Fruit fly (Drosophila melanogaster) whole organism, embryonic: ENCODE data around the gene Nnp-1.

Experiments
- ATbp ChIP-seq: fragments of 200-800 bp; sonication (Bioruptor generic); optimal IDR thresholded peaks from 2 replicates; lab custom pipeline; 2017; ENCODE audit warnings: missing biosample characterization, mild to moderate bottlenecking, missing genetic modification characterization, missing genetic modification reagents
- Awh ChIP-seq: fragments of 200-800 bp; sonication (Bioruptor generic); IDR thresholded peaks from 2 replicates; pipeline ENCODE4, ENCODE4 v1.3.6; 2022; ENCODE audit warnings: missing biosample characterization, missing genetic modification characterization
- BEAF-32 ChIP-seq: fragments of 200-800 bp; sonication (Bioruptor generic); optimal IDR thresholded peaks from 3 replicates; lab custom pipeline; 2017; ENCODE audit warnings: missing biosample characterization, missing genetic modification characterization, mild to moderate bottlenecking, moderate library complexity, missing genetic modification reagents
- CG11398 ChIP-seq: fragments of 200-800 bp; sonication (Bioruptor generic); optimal IDR thresholded peaks from 2 replicates; lab custom pipeline; 2016; ENCODE audit warnings: missing biosample characterization, missing genetic modification characterization
- CG12155 ChIP-seq: fragments of 200-800 bp; sonication (Bioruptor generic); optimal IDR thresholded peaks from 3 replicates; lab custom pipeline; 2016; ENCODE audit warnings: missing biosample characterization, missing genetic modification characterization
- CG12219 ChIP-seq: fragments of 200-800 bp; sonication (Bioruptor generic); optimal IDR thresholded peaks from 3 replicates; lab custom pipeline; 2018; ENCODE audit warnings: missing biosample characterization, mild to moderate bottlenecking, missing genetic modification characterization
- CG16813 ChIP-seq: fragments of 200-800 bp; sonication (Bioruptor generic); IDR thresholded peaks from 3 replicates; pipeline ENCODE4 v1.3.6; 2022; ENCODE audit warnings: missing biosample characterization, missing genetic modification characterization; ENCODE audit not compliant: partially characterized antibody
- CG2116 ChIP-seq: fragments of 200-800 bp; sonication (Bioruptor generic); optimal IDR thresholded peaks from 3 replicates; lab custom pipeline; 2018; ENCODE audit warnings: missing biosample characterization, mild to moderate bottlenecking, missing genetic modification characterization
- CG2129 ChIP-seq: fragments of 200-800 bp; sonication (Bioruptor generic); IDR thresholded peaks from 2 replicates; pipeline ENCODE4 v1.3.6; 2022; ENCODE audit warnings: missing biosample characterization, missing genetic modification characterization; ENCODE audit not compliant: partially characterized antibody
- CG30431 ChIP-seq: fragments of 200-800 bp; sonication (Bioruptor generic); optimal IDR thresholded peaks from 2 replicates; lab custom pipeline; 2017; ENCODE audit warnings: missing biosample characterization, missing genetic modification characterization
- CG31224 ChIP-seq: fragments of 200-800 bp; sonication (Bioruptor generic); IDR thresholded peaks from 2 replicates; pipeline ENCODE4 v1.3.6; 2022; ENCODE audit warnings: missing biosample characterization, missing genetic modification characterization
- CG32532 ChIP-seq: fragments of 200-800 bp; sonication (Bioruptor generic); IDR thresholded peaks from 2 replicates; pipeline ENCODE4 v1.3.6; 2022; ENCODE audit warnings: missing biosample characterization, missing genetic modification characterization
- CG33213 ChIP-seq: fragments of 200-800 bp; sonication (Bioruptor generic); optimal IDR thresholded peaks from 3 replicates; lab custom pipeline; 2016; ENCODE audit warnings: missing biosample characterization, missing genetic modification characterization
- CG33557 ChIP-seq: fragments of 200-800 bp; sonication (Bioruptor generic); optimal IDR thresholded peaks from 2 replicates; lab custom pipeline; 2019; ENCODE audit warnings: missing biosample characterization, mild to moderate bottlenecking, missing genetic modification characterization, moderate library complexity
- CG34422 ChIP-seq: fragments of 200-800 bp; sonication (Bioruptor generic); IDR thresholded peaks from 3 replicates; pipeline ENCODE4 v1.3.6; 2022; ENCODE audit warnings: missing biosample characterization, missing genetic modification characterization
- CG3995 ChIP-seq: fragments of 200-800 bp; sonication (Bioruptor generic); optimal IDR thresholded peaks from 3 replicates; lab custom pipeline; 2016; ENCODE audit warnings: missing biosample characterization, missing genetic modification characterization
- CG42726 ChIP-seq: fragments of 200-800 bp; sonication (Bioruptor generic); IDR thresholded peaks from 2 replicates; pipeline ENCODE4 v1.3.6; 2022; ENCODE audit warnings: missing biosample characterization, missing genetic modification characterization; ENCODE audit not compliant: partially characterized antibody
- CG4282 ChIP-seq: fragments of 200-800 bp; sonication (Bioruptor generic); optimal IDR thresholded peaks from 2 replicates; lab custom pipeline; 2016; ENCODE audit warnings: missing biosample characterization, missing genetic modification characterization
- CG6272 ChIP-seq: fragments of 200-800 bp; sonication (Bioruptor generic); IDR thresholded peaks from 2 replicates; pipeline ENCODE4 v1.3.6; 2022; ENCODE audit warnings: missing biosample characterization, missing genetic modification characterization
- CG6813 ChIP-seq: fragments of 200-800 bp; sonication (Bioruptor generic); optimal IDR thresholded peaks from 2 replicates; lab custom pipeline; 2017; ENCODE audit warnings: missing biosample characterization, missing genetic modification characterization, mild to moderate bottlenecking, moderate library complexity, missing genetic modification reagents
- CG9609 ChIP-seq: fragments of 200-800 bp; sonication (Bioruptor generic); optimal IDR thresholded peaks from 3 replicates; lab custom pipeline; 2016; ENCODE audit warnings: missing biosample characterization, missing genetic modification characterization
- D19A ChIP-seq: fragments of 200-800 bp; optimal IDR thresholded peaks from 3 replicates; lab custom pipeline; 2019; ENCODE audit warnings: missing biosample characterization, mild to moderate bottlenecking, missing genetic modification characterization, moderate library complexity
- Doc2 ChIP-seq: fragments of 200-800 bp; sonication (Bioruptor generic); IDR thresholded peaks from 2 replicates; pipeline ENCODE4 v1.3.6; 2022; ENCODE audit warnings: missing biosample characterization, missing genetic modification characterization
- Ets65A ChIP-seq: fragments of 200-800 bp; sonication (Bioruptor generic); peaks from one replicate; lab custom pipeline; 2016; ENCODE audit warnings: missing biosample characterization, missing genetic modification characterization
- HLH3B ChIP-seq: fragments of 200-800 bp; sonication (Bioruptor generic); IDR thresholded peaks from 2 replicates; pipeline ENCODE4 v1.3.6; 2022; ENCODE audit warnings: missing biosample characterization, missing genetic modification characterization
- Hr39 ChIP-seq: fragments of >200 bp; optimal IDR thresholded peaks from 2 replicates; lab custom pipeline; 2017
- Lpt ChIP-seq: fragments of >200 bp; optimal IDR thresholded peaks from 2 replicates; lab custom pipeline; 2018; ENCODE audit warnings: missing biosample characterization, missing genetic modification characterization
- Mad ChIP-seq: fragments of 200-800 bp; sonication (Bioruptor generic); optimal IDR thresholded peaks from 2 replicates; lab custom pipeline; 2016; ENCODE audit warnings: missing biosample characterization, missing genetic modification characterization
- Poxn ChIP-seq: fragments of 200-800 bp; sonication (Bioruptor generic); IDR thresholded peaks from 2 replicates; pipeline ENCODE4 v1.3.6; 2022; ENCODE audit warnings: missing biosample characterization, missing genetic modification characterization
- Ravus ChIP-seq: fragments of 200-800 bp; sonication (Bioruptor generic); IDR thresholded peaks from 2 replicates; pipeline ENCODE4 v1.3.6; 2022; ENCODE audit warnings: missing biosample characterization, missing genetic modification characterization
- Rfx ChIP-seq: fragments of 200-800 bp; sonication (Bioruptor generic); IDR thresholded peaks from 2 replicates; pipeline ENCODE4 v1.3.6; 2022; ENCODE audit warnings: missing biosample characterization, missing genetic modification characterization
- Taf1 ChIP-seq: fragments of 200-800 bp; sonication (Bioruptor generic); IDR thresholded peaks from 2 replicates; pipeline ENCODE4 v1.3.6; 2022; ENCODE audit warnings: missing biosample characterization, missing genetic modification characterization
- cato ChIP-seq: fragments of 200-800 bp; sonication (Bioruptor generic); optimal IDR thresholded peaks from 2 replicates; lab custom pipeline; 2016; ENCODE audit warnings: missing biosample characterization, missing genetic modification characterization, borderline replicate concordance
- cg ChIP-seq: fragments of 200-800 bp; sonication (Bioruptor generic); optimal IDR thresholded peaks from 3 replicates; lab custom pipeline; 2019; ENCODE audit warnings: missing biosample characterization, mild to moderate bottlenecking, missing genetic modification characterization, moderate library complexity
- dati ChIP-seq: fragments of 200-800 bp; sonication (Bioruptor generic); IDR thresholded peaks from 2 replicates; pipeline ENCODE4 v1.3.6; 2022; ENCODE audit warnings: missing biosample characterization, missing genetic modification characterization
- dimm ChIP-seq: fragments of 200-800 bp; sonication (Bioruptor generic); IDR thresholded peaks from 2 replicates; pipeline ENCODE4 v1.3.6; 2022; ENCODE audit warnings: missing biosample characterization, missing genetic modification characterization
- exex ChIP-seq: fragments of 200-800 bp; sonication (Bioruptor generic); optimal IDR thresholded peaks from 4 replicates; lab custom pipeline; 2018; ENCODE audit warnings: missing biosample characterization, mild to moderate bottlenecking, missing genetic modification characterization, moderate library complexity
- fd64A ChIP-seq: fragments of 200-800 bp; sonication (Bioruptor generic); optimal IDR thresholded peaks from 3 replicates; lab custom pipeline; 2018; ENCODE audit warnings: missing biosample characterization, mild to moderate bottlenecking, missing genetic modification characterization
- kni ChIP-seq: fragments of 200-800 bp; sonication (Bioruptor generic); optimal IDR thresholded peaks from 3 replicates; lab custom pipeline; 2017; ENCODE audit warnings: mild to moderate bottlenecking, missing biosample characterization, missing genetic modification reagents, missing genetic modification characterization
- lbe ChIP-seq: fragments of 200-800 bp; sonication (Bioruptor generic); optimal IDR thresholded peaks from 2 replicates; lab custom pipeline; 2016; ENCODE audit warnings: missing biosample characterization, mild to moderate bottlenecking, missing genetic modification characterization
- lilli ChIP-seq: fragments of 200-800 bp; sonication (Bioruptor generic); optimal IDR thresholded peaks from 3 replicates; lab custom pipeline; 2016; ENCODE audit warnings: missing biosample characterization, missing genetic modification characterization
- lmd ChIP-seq: fragments of 200-800 bp; sonication (Bioruptor generic); IDR thresholded peaks from 2 replicates; pipeline ENCODE4 v1.3.6; 2022; ENCODE audit warnings: missing biosample characterization, missing genetic modification characterization
- pita ChIP-seq: fragments of 200-800 bp; sonication (Bioruptor generic); optimal IDR thresholded peaks from 2 replicates; lab custom pipeline; 2017; ENCODE audit warnings: missing biosample characterization, mild to moderate bottlenecking, missing genetic modification characterization
- psq ChIP-seq: fragments of 200-800 bp; sonication (Bioruptor generic); optimal IDR thresholded peaks from 2 replicates; lab custom pipeline; 2017; ENCODE audit warnings: missing biosample characterization, missing genetic modification characterization
- ranshi ChIP-seq: fragments of 200-800 bp; sonication (Bioruptor generic); IDR thresholded peaks from 2 replicates; pipeline ENCODE4 v1.3.6; 2022; ENCODE audit warnings: missing biosample characterization, missing genetic modification characterization
- rib ChIP-seq: fragments of 200-800 bp; sonication (Bioruptor generic); IDR thresholded peaks from 2 replicates; pipeline ENCODE4 v1.3.6; 2022; ENCODE audit warnings: missing biosample characterization, missing genetic modification characterization
- sens-2 ChIP-seq: fragments of 200-800 bp; sonication (Bioruptor generic); IDR thresholded peaks from 2 replicates; pipeline ENCODE4 v1.3.6; 2022; ENCODE audit warnings: missing biosample characterization, missing genetic modification characterization
- sim ChIP-seq: fragments of 200-800 bp; sonication (Bioruptor generic); IDR thresholded peaks from 2 replicates; pipeline ENCODE4 v1.3.6; 2022; ENCODE audit warnings: missing biosample characterization, missing genetic modification characterization
- sob ChIP-seq: fragments of 200-800 bp; sonication (Bioruptor generic); IDR thresholded peaks from 2 replicates; pipeline ENCODE4 v1.3.6; 2022; ENCODE audit warnings: missing biosample characterization, missing genetic modification characterization
- stc ChIP-seq: fragments of 200-800 bp; sonication (Bioruptor generic); IDR thresholded peaks from 2 replicates; pipeline ENCODE4 v1.3.6; 2022; ENCODE audit warnings: missing biosample characterization, missing genetic modification characterization
- trem ChIP-seq: fragments of 200-800 bp; optimal IDR thresholded peaks from 3 replicates; lab custom pipeline; 2019; ENCODE audit warnings: missing biosample characterization, mild to moderate bottlenecking, missing genetic modification characterization, moderate library complexity
- yki ChIP-seq: fragments of >200 bp; optimal IDR thresholded peaks from 3 replicates; lab custom pipeline; 2018

Gene Nnp-1

dm6 chr2L:13394903-13395302 is 28.9 kb upstream of the Nnp-1 start, which contains the start of gene RpL24 (continued):
- TF ChIP-seq stc (GFP tag; lab: Robert Waterston, UW) (peak; percentile 88), CG2116 (peak; percentile 84), kni (peak; percentile 88), CG31224 (GFP tag; lab: Robert Waterston, UW) (peak; percentile 76), Ets65A (GFP tag; lab: Kevin White, UChicago) (peak; percentile 99), sob (GFP tag; lab: Robert Waterston, UW) (peak; percentile 92), CG33213 (GFP tag; lab: Kevin White, UChicago) (peak; percentile 97), Lpt (no peak), BEAF-32 (GFP tag; lab: Kevin White, UChicago) (peak; percentile 36), sens-2 (GFP tag; lab: Robert Waterston, UW) (peak; percentile 91), lbe (peak; percentile 92), trem (tag; lab: Kevin White, UChicago) (peak; percentile 80), cato (GFP tag; lab: Kevin White, UChicago) (peak; percentile 66), Mad (peak; percentile 92), cg (GFP tag; lab: Kevin White, UChicago) (no peak), CG16813 (GFP tag; lab: Robert Waterston, UW) (no peak), yki (no peak), CG12155 (peak; percentile 71), Hr39 (no peak), CG6272 (GFP tag; lab: Robert Waterston, UW) (peak; percentile 64; the same call in 1 of the 2 replicates), Ravus (GFP tag; lab: Robert Waterston, UW) (peak; percentile 40; the same call in 1 of the 2 replicates), rib (GFP tag; lab: Robert Waterston, UW) (peak; percentile 84), Taf1 (GFP tag; lab: Robert Waterston, UW) (peak; percentile 53; the same call in 1 of the 2 replicates), lmd (peak; percentile 57; the same call in 1 of the 2 replicates), fd64A (GFP tag; lab: Kevin White, UChicago) (peak; percentile 93), CG11398 (peak; percentile 93), CG6813 (GFP tag; lab: Kevin White, UChicago) (peak; percentile 97), ranshi (peak; percentile 88), CG42726 (GFP tag; lab: Robert Waterston, UW) (peak; percentile 45; the same call in 1 of the 2 replicates), CG30431 (peak; percentile 72), ATbp (GFP tag; lab: Kevin White, UChicago) (peak; percentile 92), CG33557 (peak; percentile 83), psq (GFP tag; lab: Kevin White, UChicago) (peak; percentile 83), CG2129 (GFP tag; lab: Robert Waterston, UW) (no peak), CG32532 (GFP tag; lab: Robert Waterston, UW) (peak; percentile 94), lilli (GFP tag; lab: Kevin White, UChicago) (peak; percentile 88), Awh (GFP tag; lab: Robert Waterston, UW) (peak; percentile 91), Rfx (GFP tag; lab: Robert Waterston, UW) (peak; percentile 94), sim (GFP tag; lab: Robert Waterston, UW) (peak; percentile 85), Poxn (GFP tag; lab: Robert Waterston, UW) (no peak), exex (tag; lab: Kevin White, UChicago) (no peak), CG4282 (GFP tag; lab: Kevin White, UChicago) (peak; percentile 71), pita (GFP tag; lab: Kevin White, UChicago) (no peak), CG34422 (peak; percentile 90; the same call in 2 of the 3 replicates), CG12219 (peak; percentile 92), CG9609 (GFP tag; lab: Kevin White, UChicago) (peak; percentile 85), Doc2 (GFP tag; lab: Robert Waterston, UW) (no peak), dati (GFP tag; lab: Robert Waterston, UW) (peak; percentile 78; the same call in 1 of the 2 replicates), CG3995 (GFP tag; lab: Kevin White, UChicago) (peak; percentile 79), dimm (GFP tag; lab: Robert Waterston, UW) (peak; percentile 75), D19A (tag; lab: Kevin White, UChicago) (peak; percentile 56), HLH3B (GFP tag; lab: Robert Waterston, UW) (peak; percentile 78)
